Fruit fly (Drosophila melanogaster) whole organism, prepupa: ENCODE measurements around the gene Sws1.

Experiments used
- CG10631 ChIP-seq: fragments of 200-800 bp; sonication (Bioruptor generic); optimal IDR thresholded peaks from 2 replicates; lab custom pipeline; 2016; ENCODE audit warnings: missing biosample characterization, missing genetic modification characterization
- CG10669 ChIP-seq: fragments of 200-800 bp; sonication (Bioruptor generic); optimal IDR thresholded peaks from 3 replicates; lab custom pipeline; 2018; ENCODE audit warnings: missing biosample characterization, mild to moderate bottlenecking, missing genetic modification characterization, moderate library complexity
- CG15336 ChIP-seq: fragments of 200-800 bp; sonication (Bioruptor generic); IDR thresholded peaks from 2 replicates; pipeline ENCODE4 v1.3.6; 2022; ENCODE audit warnings: missing biosample characterization, missing genetic modification characterization
- CG1621 ChIP-seq: fragments of 200-800 bp; sonication (Bioruptor generic); optimal IDR thresholded peaks from 3 replicates; lab custom pipeline; 2018; ENCODE audit warnings: missing biosample characterization, mild to moderate bottlenecking, missing genetic modification characterization
- CG16779 ChIP-seq: fragments of 200-800 bp; sonication (Bioruptor generic); optimal IDR thresholded peaks from 3 replicates; lab custom pipeline; 2017; ENCODE audit warnings: missing biosample characterization, mild to moderate bottlenecking, missing genetic modification characterization
- CG3032 ChIP-seq: fragments of 200-800 bp; optimal IDR thresholded peaks from 2 replicates; lab custom pipeline; 2019; ENCODE audit warnings: missing biosample characterization, mild to moderate bottlenecking, missing genetic modification characterization, moderate library complexity
- CG31627 ChIP-seq: fragments of 200-800 bp; sonication (Bioruptor generic); optimal IDR thresholded peaks from 3 replicates; lab custom pipeline; 2016; ENCODE audit warnings: missing biosample characterization, missing genetic modification characterization
- CG32006 ChIP-seq: fragments of 200-800 bp; sonication (Bioruptor generic); optimal IDR thresholded peaks from 3 replicates; lab custom pipeline; 2017; ENCODE audit warnings: missing biosample characterization, mild to moderate bottlenecking, missing genetic modification characterization
- CG34406 ChIP-seq: fragments of 200-800 bp; sonication (Bioruptor generic); optimal IDR thresholded peaks from 3 replicates; lab custom pipeline; 2016; ENCODE audit warnings: missing biosample characterization, missing genetic modification characterization
- CG3919 ChIP-seq: fragments of 200-800 bp; sonication (Bioruptor generic); optimal IDR thresholded peaks from 3 replicates; lab custom pipeline; 2016; ENCODE audit warnings: missing biosample characterization, missing genetic modification characterization
- CG6163 ChIP-seq: fragments of 200-800 bp; sonication (Bioruptor generic); IDR thresholded peaks from 3 replicates; pipeline ENCODE4 v1.3.6; 2022; ENCODE audit warnings: missing biosample characterization, missing genetic modification characterization
- CG6276 ChIP-seq: fragments of 200-800 bp; sonication (Bioruptor generic); optimal IDR thresholded peaks from 2 replicates; lab custom pipeline; 2017; ENCODE audit warnings: missing biosample characterization, mild to moderate bottlenecking, missing genetic modification characterization
- CG6792 ChIP-seq: fragments of 200-800 bp; sonication (Bioruptor generic); optimal IDR thresholded peaks from 3 replicates; lab custom pipeline; 2016; ENCODE audit warnings: missing biosample characterization, missing genetic modification characterization
- CG6808 ChIP-seq: fragments of 200-800 bp; sonication (Bioruptor generic); optimal IDR thresholded peaks from 3 replicates; lab custom pipeline; 2017; ENCODE audit warnings: missing biosample characterization, missing genetic modification characterization, mild to moderate bottlenecking, moderate library complexity, missing genetic modification reagents
- CG6854 ChIP-seq: fragments of 200-800 bp; sonication (Bioruptor generic); optimal IDR thresholded peaks from 2 replicates; lab custom pipeline; 2017; ENCODE audit warnings: missing biosample characterization, mild to moderate bottlenecking, missing genetic modification characterization
- CG8119 ChIP-seq: fragments of 200-800 bp; sonication (Bioruptor generic); IDR thresholded peaks from 3 replicates; pipeline ENCODE4 v1.3.6; 2022; ENCODE audit warnings: missing biosample characterization, missing genetic modification characterization
- CG8319 ChIP-seq: fragments of 200-800 bp; sonication (Bioruptor generic); optimal IDR thresholded peaks from 3 replicates; lab custom pipeline; 2016; ENCODE audit warnings: missing biosample characterization, missing genetic modification characterization
- CG8632 ChIP-seq: fragments of 200-800 bp; sonication (Bioruptor generic); optimal IDR thresholded peaks from 3 replicates; lab custom pipeline; 2016; ENCODE audit warnings: missing biosample characterization, missing genetic modification characterization
- CG9139 ChIP-seq: fragments of 200-800 bp; sonication (Bioruptor generic); optimal IDR thresholded peaks from 3 replicates; lab custom pipeline; 2017; ENCODE audit warnings: missing biosample characterization, mild to moderate bottlenecking, missing genetic modification characterization
- Eip75B ChIP-seq: fragments of 200-800 bp; sonication (Bioruptor generic); optimal IDR thresholded peaks from 3 replicates; lab custom pipeline; 2016; ENCODE audit warnings: missing biosample characterization, missing genetic modification characterization
- Eip78C ChIP-seq: fragments of 200-800 bp; sonication (Bioruptor generic); peaks from one replicate; lab custom pipeline; 2016; ENCODE audit warnings: missing biosample characterization, missing genetic modification characterization
- Eip93F ChIP-seq: fragments of 200-800 bp; sonication (Bioruptor generic); optimal IDR thresholded peaks from 2 replicates; lab custom pipeline; 2016; ENCODE audit warnings: missing biosample characterization, mild to moderate bottlenecking, missing genetic modification characterization
- Ets21C ChIP-seq: fragments of 200-800 bp; sonication (Bioruptor generic); optimal IDR thresholded peaks from 3 replicates; lab custom pipeline; 2016; ENCODE audit warnings: missing biosample characterization, missing genetic modification characterization
- Ets96B ChIP-seq: fragments of 200-800 bp; optimal IDR thresholded peaks from 2 replicates; lab custom pipeline; 2019; ENCODE audit warnings: missing biosample characterization, mild to moderate bottlenecking, missing genetic modification characterization, moderate library complexity
- Gug ChIP-seq: fragments of 200-800 bp; sonication (Bioruptor generic); IDR thresholded peaks from 2 replicates; pipeline ENCODE4 v1.3.6; 2022; ENCODE audit warnings: missing biosample characterization, missing genetic modification characterization
- Hr39 ChIP-seq: fragments of 200-800 bp; sonication (Bioruptor generic); optimal IDR thresholded peaks from 2 replicates; lab custom pipeline; 2016; ENCODE audit warnings: missing biosample characterization, missing genetic modification characterization
- Lpt ChIP-seq: fragments of 200-800 bp; sonication (Bioruptor generic); optimal IDR thresholded peaks from 3 replicates; lab custom pipeline; 2016; ENCODE audit warnings: missing biosample characterization, missing genetic modification characterization
- OdsH ChIP-seq: fragments of 200-800 bp; sonication (Bioruptor generic); optimal IDR thresholded peaks from 3 replicates; lab custom pipeline; 2016; ENCODE audit warnings: missing biosample characterization, missing genetic modification characterization
- Smox ChIP-seq: fragments of 200-800 bp; sonication (Bioruptor generic); optimal IDR thresholded peaks from 3 replicates; lab custom pipeline; 2016; ENCODE audit warnings: missing biosample characterization, missing genetic modification characterization
- Sox14 ChIP-seq: fragments of 200-800 bp; sonication (Bioruptor generic); optimal IDR thresholded peaks from 3 replicates; lab custom pipeline; 2016; ENCODE audit warnings: missing biosample characterization, missing genetic modification characterization
- Sox15 ChIP-seq: fragments of 200-800 bp; sonication (Bioruptor generic); optimal IDR thresholded peaks from 3 replicates; lab custom pipeline; 2016; ENCODE audit warnings: missing biosample characterization, missing genetic modification characterization
- achi ChIP-seq: fragments of 200-800 bp; sonication (Bioruptor generic); optimal IDR thresholded peaks from 3 replicates; lab custom pipeline; 2016; ENCODE audit warnings: missing biosample characterization, missing genetic modification characterization
- acj6 ChIP-seq: fragments of 200-800 bp; sonication (Bioruptor generic); optimal IDR thresholded peaks from 3 replicates; lab custom pipeline; 2016; ENCODE audit warnings: missing biosample characterization, missing genetic modification characterization
- cyc ChIP-seq: fragments of 200-800 bp; sonication (Bioruptor generic); optimal IDR thresholded peaks from 3 replicates; lab custom pipeline; 2016; ENCODE audit warnings: missing biosample characterization, missing genetic modification characterization
- eg ChIP-seq: fragments of 200-800 bp; sonication (Bioruptor generic); IDR thresholded peaks from 3 replicates; pipeline ENCODE4 v1.3.6; 2022; ENCODE audit warnings: missing biosample characterization, missing genetic modification characterization
- esn ChIP-seq: fragments of 200-800 bp; sonication (Bioruptor generic); optimal IDR thresholded peaks from 2 replicates; lab custom pipeline; 2016; ENCODE audit warnings: missing biosample characterization, mild to moderate bottlenecking, missing genetic modification characterization, moderate library complexity
- fkh ChIP-seq: fragments of 200-800 bp; sonication (Bioruptor generic); optimal IDR thresholded peaks from 3 replicates; lab custom pipeline; 2017; ENCODE audit warnings: missing biosample characterization, mild to moderate bottlenecking, missing genetic modification characterization, moderate library complexity
- lz ChIP-seq: fragments of 200-800 bp; sonication (Bioruptor generic); optimal IDR thresholded peaks from 3 replicates; lab custom pipeline; 2016; ENCODE audit warnings: missing biosample characterization, missing genetic modification characterization
- salr ChIP-seq, 2 experiments: fragments of 200-800 bp; sonication (Bioruptor generic); optimal IDR thresholded peaks; 3 replicates each; lab custom pipeline; 2016 to 2018; ENCODE audit warnings: missing biosample characterization in 2 of 2, missing genetic modification characterization in 2 of 2, mild to moderate bottlenecking in 1 of 2
- spab ChIP-seq: fragments of 200-800 bp; sonication (Bioruptor generic); optimal IDR thresholded peaks from 2 replicates; lab custom pipeline; 2017; ENCODE audit warnings: missing biosample characterization, mild to moderate bottlenecking, missing genetic modification characterization, missing genetic modification reagents
- ss ChIP-seq, 2 experiments: fragments of 200-800 bp; sonication (Bioruptor generic); optimal IDR thresholded peaks; 2 replicates in 1 of 2; 3 replicates in 1 of 2; lab custom pipeline; 2017 to 2018; ENCODE audit warnings: mild to moderate bottlenecking in 2 of 2, missing biosample characterization in 2 of 2, missing genetic modification characterization in 2 of 2, moderate library complexity in 1 of 2
- svp ChIP-seq: fragments of 200-800 bp; sonication (Bioruptor generic); peaks from one replicate; lab custom pipeline; 2016; ENCODE audit warnings: missing biosample characterization, missing genetic modification characterization
- topi ChIP-seq: fragments of 200-800 bp; sonication (Bioruptor generic); optimal IDR thresholded peaks from 3 replicates; lab custom pipeline; 2016; ENCODE audit warnings: missing biosample characterization, missing genetic modification characterization

Gene Sws1

DNA sequence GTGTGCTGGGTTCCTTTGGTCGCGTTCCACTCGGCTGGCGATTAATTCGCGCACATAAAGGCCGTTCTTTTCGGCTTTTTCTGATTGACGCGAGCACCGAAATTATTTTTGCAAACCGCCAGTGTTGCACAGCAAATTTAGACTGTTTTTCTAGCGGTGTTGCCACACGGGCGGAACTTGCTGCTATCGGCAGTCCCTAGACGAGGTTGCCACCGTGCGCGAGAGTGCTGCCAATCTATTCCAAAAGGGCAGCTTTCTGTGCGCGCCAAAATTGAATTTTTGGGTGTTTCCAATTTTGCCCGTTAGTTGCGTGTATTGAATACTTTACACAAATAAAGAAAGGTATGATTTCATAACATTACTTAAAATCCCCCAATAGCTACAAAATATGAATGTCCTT lies 10.4 kb upstream of the Sws1 start, which contains the start of gene Drp1 (continued):
- TF ChIP-seq CG31627 (GFP tag; lab: Kevin White, UChicago) (peak; percentile 52), CG34406 (no peak), Sox15 (GFP tag; lab: Kevin White, UChicago) (no peak), Smox (GFP tag; lab: Kevin White, UChicago) (no peak), CG1621 (tag; lab: Kevin White, UChicago) (no peak), Ets96B (tag; lab: Kevin White, UChicago) (no peak), CG8119 (GFP tag; lab: Robert Waterston, UW) (no peak), CG10669 (GFP tag; lab: Kevin White, UChicago) (no peak), CG15336 (GFP tag; lab: Robert Waterston, UW) (no peak), CG3919 (peak; percentile 31), Gug (GFP tag; lab: Robert Waterston, UW) (no peak), CG8632 (no peak), CG6854 (no peak), salr (GFP tag; optimal IDR thresholded peaks at IDR 0.05; lab: Kevin White, UChicago) (no peak), fkh (no peak)

DNA sequence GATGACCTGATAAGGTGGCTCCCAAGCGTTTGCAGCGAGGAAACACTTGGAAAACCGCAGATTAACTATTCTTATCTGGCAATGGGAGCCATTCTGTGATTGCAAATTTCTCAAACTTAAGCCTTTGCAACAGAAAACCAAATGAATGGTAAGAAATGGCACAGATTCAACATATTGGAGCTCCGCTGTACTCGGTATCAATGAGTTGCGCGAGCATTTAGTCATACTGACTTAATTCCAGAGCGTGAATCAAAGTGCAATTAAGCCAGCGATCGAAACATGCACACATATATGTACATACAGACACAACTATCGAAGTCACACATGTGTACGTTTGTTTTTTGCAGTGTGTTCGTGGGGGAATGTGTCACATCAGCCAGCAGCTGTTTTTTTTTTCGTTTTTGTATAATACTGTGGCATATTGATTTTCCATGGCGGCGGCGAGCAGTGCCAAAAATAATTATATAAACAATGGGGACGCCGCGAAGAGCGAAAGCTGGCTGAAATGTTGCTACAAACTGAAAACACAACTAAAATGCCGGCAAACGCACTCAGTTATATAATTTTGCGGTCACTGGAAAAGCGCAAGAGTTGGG lies 9.7 kb upstream of the Sws1 start:
- TF ChIP-seq Eip93F (GFP tag; lab: Kevin White, UChicago) (no peak), CG6792 (GFP tag; lab: Kevin White, UChicago) (peak; percentile 8), ss (GFP tag; optimal IDR thresholded peaks at IDR 0.05; lab: Kevin White, UChicago) (no peak), lz (GFP tag; lab: Kevin White, UChicago) (peak; percentile 26), Lpt (GFP tag; lab: Kevin White, UChicago) (no peak), CG6854 (peak; percentile 24), CG10631 (GFP tag; lab: Kevin White, UChicago) (no peak), cyc (GFP tag; lab: Kevin White, UChicago) (peak; percentile 24), topi (peak; percentile 30), achi (GFP tag; lab: Kevin White, UChicago) (peak; percentile 6), CG31627 (GFP tag; lab: Kevin White, UChicago) (no peak), Eip78C (GFP tag; lab: Kevin White, UChicago) (peak; percentile 85), CG1621 (tag; lab: Kevin White, UChicago) (peak; percentile 8), Sox14 (GFP tag; lab: Kevin White, UChicago) (peak; percentile 20), svp (peak; percentile 88), CG8119 (GFP tag; lab: Robert Waterston, UW) (no peak; the same call in 2 of the 3 replicates), CG34406 (peak; percentile 7), CG32006 (GFP tag; lab: Kevin White, UChicago) (no peak), Ets96B (tag; lab: Kevin White, UChicago) (peak; percentile 19), eg (GFP tag; lab: Robert Waterston, UW) (peak; percentile 47; the same call in 2 of the 3 replicates), CG9139 (no peak), spab (GFP tag; lab: Kevin White, UChicago) (peak; percentile 40), acj6 (peak; percentile 17), Hr39 (GFP tag; lab: Kevin White, UChicago) (peak; percentile 23), CG6163 (GFP tag; lab: Robert Waterston, UW) (peak; percentile 45; the same call in 2 of the 3 replicates), CG15336 (GFP tag; lab: Robert Waterston, UW) (peak; percentile 57), CG6808 (peak; percentile 59)
- TF ChIP-seq, all 60 proteins: peak for 19

DNA sequence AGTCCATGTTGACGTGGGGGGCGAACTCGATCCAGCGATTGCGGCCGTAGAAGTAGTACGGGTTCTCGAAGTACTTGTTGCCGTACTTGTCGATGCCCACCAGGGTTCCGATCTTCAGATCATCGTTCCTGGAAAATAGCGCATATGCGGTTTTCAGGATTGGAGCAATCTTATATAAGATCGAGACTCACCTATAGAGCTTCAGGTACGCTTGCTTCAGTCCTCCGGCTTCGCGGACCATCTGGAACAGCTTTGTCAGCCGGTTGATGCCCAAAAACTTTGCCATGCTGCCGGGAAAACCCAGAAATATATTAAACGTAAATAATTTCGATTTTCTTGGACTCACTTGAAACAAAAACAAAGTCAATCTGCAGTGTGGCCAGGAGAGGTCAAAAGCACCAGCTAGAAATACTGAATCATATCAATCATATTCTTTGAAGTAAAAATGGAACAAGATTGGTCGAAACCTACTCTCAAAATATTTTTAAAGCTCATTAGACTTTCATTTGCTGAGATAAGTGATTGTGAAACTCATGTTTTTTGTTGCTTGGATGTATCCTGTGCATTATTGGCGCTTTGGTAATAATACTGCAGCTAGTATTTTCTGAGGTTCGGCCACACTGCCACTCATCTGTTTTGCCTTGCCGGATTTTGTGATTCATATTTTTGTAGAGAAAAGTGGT lies 5.0 kb upstream of the Sws1 start, which contains the start of the genes ND-B17.2 and Arpc5:
Gene ND-B17.2, minus strand, starts transcription at position 504 of the 683 bp plus-strand sequence.
Gene Arpc5, plus strand, starts transcription at position 624 of the 683 bp plus-strand sequence.
- TF ChIP-seq Sox14 (GFP tag; lab: Kevin White, UChicago) (peak; percentile 58), OdsH (no peak), Eip75B (no peak), CG8119 (GFP tag; lab: Robert Waterston, UW) (no peak), CG3032 (tag; lab: Kevin White, UChicago) (peak; percentile 26), CG1621 (tag; lab: Kevin White, UChicago) (peak; percentile 33), salr (GFP tag; optimal IDR thresholded peaks at IDR 0.05; lab: Kevin White, UChicago) (no peak), Ets21C (GFP tag; lab: Kevin White, UChicago) (peak; percentile 16), esn (GFP tag; lab: Kevin White, UChicago) (peak; percentile 31), CG6276 (GFP tag; lab: Kevin White, UChicago) (no peak), CG16779 (tag; lab: Kevin White, UChicago) (no peak), Hr39 (GFP tag; lab: Kevin White, UChicago) (peak; percentile 15), CG8319 (no peak), CG31627 (GFP tag; lab: Kevin White, UChicago) (peak; percentile 3), CG6792 (GFP tag; lab: Kevin White, UChicago) (no peak)
